Worm (Caenorhabditis elegans) whole organism, L1 larva: ENCODE results near the gene nspe-7.
A peak's percentile ranks its signal among the peaks of the same experiment; 100 is the strongest.

Experiments used
- efl-1 ChIP-seq, 4 experiments: fragments of 150-350 bp; optimal IDR thresholded peaks in 3 of 4; peaks in 1 of 4; 1 replicate in 1 of 4; 2 replicates in 3 of 4; lab custom pipeline; 2014; ENCODE audit warnings: missing biosample characterization in 2 of 4, missing genetic modification characterization in 2 of 4, missing genetic modification reagents in 2 of 4
- egl-27 ChIP-seq, 2 experiments: fragments of 150-350 bp in 1 of 2; sonication (generic microtip); optimal IDR thresholded peaks; 3 replicates each; lab custom pipeline; 2017 to 2018; ENCODE audit warnings: missing biosample characterization in 2 of 2, missing genetic modification characterization in 2 of 2, missing genetic modification reagents in 2 of 2
- elt-3 ChIP-seq, 6 experiments: fragments of 150-350 bp in 1 of 6; sonication (generic microtip); optimal IDR thresholded peaks; 2 replicates each; lab custom pipeline; 2017 to 2018; ENCODE audit warnings: missing biosample characterization in 6 of 6, missing genetic modification characterization in 6 of 6, inconsistent platforms in 1 of 6
- ets-5 ChIP-seq: fragments of 200-800 bp; sonication (Bioruptor generic); IDR thresholded peaks from 2 replicates; pipeline ENCODE4 v1.3.6; 2022; ENCODE audit warnings: missing genetic modification characterization, missing compliant biosample characterization
- fkh-8 ChIP-seq: sonication (generic microtip); optimal IDR thresholded peaks from 2 replicates; lab custom pipeline; 2016; ENCODE audit warnings: mild to moderate bottlenecking, missing genetic modification characterization, missing compliant biosample characterization
- hpl-2 ChIP-seq: fragments of 150-350 bp; optimal IDR thresholded peaks from 2 replicates; lab custom pipeline; 2014; ENCODE audit warnings: missing biosample characterization, missing genetic modification reagents, missing genetic modification characterization
- isw-1 ChIP-seq: fragments of 200-800 bp; sonication (Bioruptor generic); IDR thresholded peaks from 2 replicates; pipeline ENCODE4 v1.3.6; 2022; ENCODE audit warnings: missing genetic modification characterization, missing compliant biosample characterization
- lin-14 ChIP-seq: fragments of 200-800 bp; sonication (Bioruptor generic); optimal IDR thresholded peaks from 2 replicates; lab custom pipeline; 2018; ENCODE audit warnings: mild to moderate bottlenecking, missing genetic modification characterization, moderate library complexity, missing compliant biosample characterization
- mab-9 ChIP-seq: fragments of 200-800 bp; sonication (Bioruptor generic); IDR thresholded peaks from 2 replicates; pipeline ENCODE4 v1.3.6; 2022; ENCODE audit warnings: missing genetic modification reagents, missing genetic modification characterization, missing compliant biosample characterization
- nhr-19 ChIP-seq: fragments of 200-800 bp; sonication (Bioruptor generic); conservative IDR thresholded peaks from 2 replicates; pipeline ENCODE4 v1.3.6; 2022; ENCODE audit warnings: missing genetic modification characterization, missing compliant biosample characterization
- nhr-237 ChIP-seq: fragments of 150-350 bp; optimal IDR thresholded peaks from 2 replicates; lab custom pipeline; 2014; ENCODE audit warnings: missing biosample characterization, missing genetic modification characterization
- nhr-85 ChIP-seq: sonication (generic microtip); peaks from one replicate; lab custom pipeline; 2016; ENCODE audit warnings: missing genetic modification characterization, inconsistent platforms, missing compliant biosample characterization
- pag-3 ChIP-seq: sonication (generic microtip); optimal IDR thresholded peaks from 2 replicates; lab custom pipeline; 2017; ENCODE audit warnings: missing genetic modification characterization, mild to moderate bottlenecking, missing compliant biosample characterization, antibody characterized with exemption, borderline replicate concordance; ENCODE audit not compliant: insufficient read depth
- skn-1 ChIP-seq: fragments of 150-350 bp; optimal IDR thresholded peaks from 2 replicates; lab custom pipeline; 2014; ENCODE audit warnings: missing biosample characterization, missing genetic modification characterization
- swsn-7 ChIP-seq: sonication (generic microtip); optimal IDR thresholded peaks from 2 replicates; lab custom pipeline; 2016; ENCODE audit warnings: missing genetic modification characterization, missing compliant biosample characterization
- unc-30 ChIP-seq: sonication (generic microtip); optimal IDR thresholded peaks from 2 replicates; lab custom pipeline; 2017; ENCODE audit warnings: missing biosample characterization, missing genetic modification characterization

nspe-7 gene

DNA sequence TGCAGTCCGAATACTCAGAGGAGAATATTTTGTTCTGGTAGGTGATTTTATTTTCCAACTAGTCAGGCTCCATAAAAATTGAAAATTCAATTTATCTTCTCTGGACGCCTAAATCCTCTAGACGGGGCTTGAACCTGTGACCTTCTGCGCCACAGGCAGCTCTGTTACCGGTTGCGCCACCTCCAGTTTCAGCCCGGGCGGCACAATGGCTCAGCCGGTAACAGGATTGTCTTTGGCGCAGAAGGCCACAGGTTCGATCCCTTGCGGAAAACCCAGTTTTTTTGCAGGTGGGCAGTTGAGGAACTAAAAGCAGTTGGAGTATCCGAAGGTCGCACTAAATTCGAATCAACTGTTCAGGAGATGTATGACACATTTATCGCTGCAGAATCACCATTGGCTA, 42.9 kb downstream of the nspe-7 start:
- TF ChIP-seq lin-14 (GFP tag; lab: Kevin White, UChicago) = no peak
- TF ChIP-seq, all 84 proteins: peak for 0

ce11 chrII:12670877-12671864, 44.2 kb downstream of the nspe-7 start:
- TF ChIP-seq elt-3 (tag; optimal IDR thresholded peaks at IDR 0.05; lab: Kevin White, UChicago) (no peak), mab-9 (GFP tag; lab: Robert Waterston, UW) (peak; percentile 40; the same call in 1 of the 2 replicates), efl-1 (optimal IDR thresholded peaks at IDR 0.05; lab: Kevin White, UChicago) (no peak), efl-1 (GFP tag; optimal IDR thresholded peaks at IDR 0.05 in 1 of 2; lab: Kevin White, UChicago) (peak in 1 of 2 experiments; percentile 28)

DNA sequence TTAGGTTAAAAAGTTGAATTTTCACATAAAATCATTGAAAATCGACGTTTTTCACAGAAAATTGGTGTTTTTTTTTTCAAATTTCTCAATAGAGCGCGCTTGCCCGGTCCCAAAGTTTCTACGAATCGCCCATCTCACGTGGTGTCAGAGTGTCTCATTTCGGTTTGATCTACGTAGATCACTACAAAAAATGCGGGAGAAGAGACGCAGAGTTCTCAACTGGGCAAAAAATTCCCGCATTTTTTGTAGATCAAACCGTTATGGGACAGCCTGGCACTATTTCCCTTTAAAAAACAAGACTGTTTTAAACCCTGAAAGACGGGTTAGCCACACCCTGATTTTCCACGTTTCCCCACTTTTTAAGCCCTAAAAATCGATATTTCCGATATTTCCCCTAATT, 44.9 kb downstream of the nspe-7 start:
- TF ChIP-seq nhr-85 (tag; lab: Kevin White, UChicago) = peak; percentile 66
- no peak for TF ChIP-seq hpl-2 (GFP tag; lab: Kevin White, UChicago)
- TF ChIP-seq egl-27 (tag; optimal IDR thresholded peaks at IDR 0.05; lab: Kevin White, UChicago) = no peak
- TF ChIP-seq pag-3 (tag; lab: Kevin White, UChicago) = no peak
- TF ChIP-seq unc-30 (tag; lab: Kevin White, UChicago) = no peak
- no peak for TF ChIP-seq isw-1 (GFP tag; lab: Robert Waterston, UW)

ce11 chrII:12672512-12672911, 45.5 kb downstream of the nspe-7 start:
- TF ChIP-seq fkh-8 (tag; lab: Kevin White, UChicago) (peak; percentile 4), skn-1 (no peak), nhr-19 (GFP tag; lab: Robert Waterston, UW) (0 out of 2 replicates have a peak, but pooled peaks have one; percentile 4), efl-1 (optimal IDR thresholded peaks at IDR 0.05; lab: Kevin White, UChicago) (no peak), efl-1 (GFP tag; optimal IDR thresholded peaks at IDR 0.05 in 1 of 2; lab: Kevin White, UChicago) (peak in 1 of 2 experiments; percentile 27), egl-27 (tag; optimal IDR thresholded peaks at IDR 0.05; lab: Kevin White, UChicago) (no peak)

ce11 chrII:12673311-12673710, 46.3 kb downstream of the nspe-7 start:
- TF ChIP-seq ets-5 (GFP tag; lab: Robert Waterston, UW) (no peak), efl-1 (optimal IDR thresholded peaks at IDR 0.05; lab: Kevin White, UChicago) (no peak), efl-1 (GFP tag; optimal IDR thresholded peaks at IDR 0.05 in 1 of 2; lab: Kevin White, UChicago) (peak in 1 of 2 experiments; percentile 92), nhr-237 (tag; lab: Kevin White, UChicago) (no peak), swsn-7 (tag; lab: Kevin White, UChicago) (no peak)
- TF ChIP-seq, all 84 proteins: peak for 1
